Worm (Caenorhabditis elegans) whole organism, late embryonic: ENCODE measurements around the gene Y48E1C.4.

Source experiments
- K09A11.1 ChIP-seq: sonication (generic microtip); optimal IDR thresholded peaks from 2 replicates; lab custom pipeline; 2017; ENCODE audit warnings: antibody characterized with exemption, mild to moderate bottlenecking, missing genetic modification characterization, missing compliant biosample characterization; ENCODE audit not compliant: insufficient read depth
- Y22D7AL.16 ChIP-seq: sonication (generic microtip); optimal IDR thresholded peaks from 2 replicates; lab custom pipeline; 2016; ENCODE audit warnings: missing genetic modification characterization, missing compliant biosample characterization
- ahr-1 ChIP-seq: sonication (generic microtip); optimal IDR thresholded peaks from 2 replicates; lab custom pipeline; 2016; ENCODE audit warnings: missing genetic modification characterization, missing compliant biosample characterization
- ama-1 ChIP-seq: fragments of 150-350 bp; optimal IDR thresholded peaks from 2 replicates; lab custom pipeline; 2014
- ceh-18 ChIP-seq: sonication (generic microtip); optimal IDR thresholded peaks from 2 replicates; lab custom pipeline; 2016; ENCODE audit warnings: missing genetic modification characterization, missing compliant biosample characterization
- ceh-2 ChIP-seq: sonication (generic microtip); optimal IDR thresholded peaks from 2 replicates; lab custom pipeline; 2016; ENCODE audit warnings: missing genotype, missing genetic modification characterization, missing compliant biosample characterization
- ceh-22 ChIP-seq: sonication (generic microtip); optimal IDR thresholded peaks from 2 replicates; lab custom pipeline; 2017; ENCODE audit warnings: missing biosample characterization, missing genetic modification characterization
- ceh-24 ChIP-seq: sonication (generic microtip); optimal IDR thresholded peaks from 2 replicates; lab custom pipeline; 2016; ENCODE audit warnings: mild to moderate bottlenecking, missing genetic modification characterization, missing compliant biosample characterization
- ceh-30 ChIP-seq: fragments of 150-350 bp; optimal IDR thresholded peaks from 2 replicates; lab custom pipeline; 2014; ENCODE audit warnings: missing biosample characterization, missing genetic modification characterization
- ceh-31 ChIP-seq: sonication (generic microtip); optimal IDR thresholded peaks from 2 replicates; lab custom pipeline; 2016; ENCODE audit warnings: missing genetic modification characterization, missing compliant biosample characterization
- ceh-34 ChIP-seq: sonication (generic microtip); optimal IDR thresholded peaks from 2 replicates; lab custom pipeline; 2016; ENCODE audit warnings: mild to moderate bottlenecking, missing genetic modification characterization, missing compliant biosample characterization
- ceh-6 ChIP-seq: fragments of 200-800 bp; sonication (Bioruptor generic); optimal IDR thresholded peaks from 2 replicates; lab custom pipeline; 2018; ENCODE audit warnings: mild to moderate bottlenecking, missing genetic modification characterization, missing compliant biosample characterization
- ceh-9 ChIP-seq: sonication (generic microtip); optimal IDR thresholded peaks from 2 replicates; lab custom pipeline; 2016; ENCODE audit warnings: mild to moderate bottlenecking, missing genetic modification characterization, inconsistent platforms, missing compliant biosample characterization
- che-1 ChIP-seq: sonication (generic microtip); optimal IDR thresholded peaks from 2 replicates; lab custom pipeline; 2016; ENCODE audit warnings: mild to moderate bottlenecking, missing genetic modification characterization, missing compliant biosample characterization
- elt-4 ChIP-seq: sonication (generic microtip); optimal IDR thresholded peaks from 2 replicates; lab custom pipeline; 2016; ENCODE audit warnings: missing genetic modification characterization, missing compliant biosample characterization
- ets-4 ChIP-seq: sonication (generic microtip); optimal IDR thresholded peaks from 2 replicates; lab custom pipeline; 2016; ENCODE audit warnings: missing genetic modification characterization, missing compliant biosample characterization
- fax-1 ChIP-seq: sonication (generic microtip); optimal IDR thresholded peaks from 2 replicates; lab custom pipeline; 2016; ENCODE audit warnings: missing genotype, missing genetic modification characterization, missing compliant biosample characterization
- fkh-10 ChIP-seq: fragments of 150-350 bp; optimal IDR thresholded peaks from 2 replicates; lab custom pipeline; 2014; ENCODE audit warnings: missing biosample characterization, missing genetic modification reagents, missing genetic modification characterization
- fkh-6 ChIP-seq: sonication (generic microtip); optimal IDR thresholded peaks from 2 replicates; lab custom pipeline; 2016; ENCODE audit warnings: missing genetic modification characterization, missing compliant biosample characterization
- gmeb-2 ChIP-seq: sonication (generic microtip); optimal IDR thresholded peaks from 2 replicates; lab custom pipeline; 2016; ENCODE audit warnings: missing genetic modification characterization, inconsistent platforms, missing compliant biosample characterization
- hlh-15 ChIP-seq: sonication (generic microtip); optimal IDR thresholded peaks from 2 replicates; lab custom pipeline; 2016; ENCODE audit warnings: missing genetic modification characterization, missing compliant biosample characterization
- lin-11 ChIP-seq: fragments of 200-800 bp; sonication (Bioruptor generic); optimal IDR thresholded peaks from 2 replicates; lab custom pipeline; 2018; ENCODE audit warnings: mild to moderate bottlenecking, missing genetic modification characterization, missing compliant biosample characterization
- mec-3 ChIP-seq: sonication (generic microtip); optimal IDR thresholded peaks from 2 replicates; lab custom pipeline; 2016; ENCODE audit warnings: borderline replicate concordance, missing genetic modification characterization, missing compliant biosample characterization
- nhr-11 ChIP-seq: fragments of 150-350 bp; optimal IDR thresholded peaks from 2 replicates; lab custom pipeline; 2014; ENCODE audit warnings: missing biosample characterization, missing genetic modification characterization
- nhr-232 ChIP-seq: sonication (generic microtip); optimal IDR thresholded peaks from 2 replicates; lab custom pipeline; 2016; ENCODE audit warnings: missing genetic modification characterization, missing compliant biosample characterization
- pag-3 ChIP-seq: sonication (generic microtip); optimal IDR thresholded peaks from 2 replicates; lab custom pipeline; 2016; ENCODE audit warnings: missing compliant biosample characterization, missing genetic modification characterization, borderline replicate concordance
- pat-9 ChIP-seq: fragments of 200-800 bp; sonication (Bioruptor generic); optimal IDR thresholded peaks from 2 replicates; lab custom pipeline; 2018; ENCODE audit warnings: mild to moderate bottlenecking, missing genetic modification characterization, moderate library complexity, missing compliant biosample characterization
- pha-2 ChIP-seq: sonication (generic microtip); optimal IDR thresholded peaks from 2 replicates; lab custom pipeline; 2017; ENCODE audit warnings: mild to moderate bottlenecking, missing genetic modification characterization, missing compliant biosample characterization
- pha-4 ChIP-seq: fragments of 150-350 bp; optimal IDR thresholded peaks from 2 replicates; lab custom pipeline; 2018; ENCODE audit warnings: missing biosample characterization, missing genetic modification reagents, missing genetic modification characterization
- pqm-1 ChIP-seq: sonication (generic microtip); optimal IDR thresholded peaks from 2 replicates; lab custom pipeline; 2016; ENCODE audit warnings: missing genetic modification characterization, missing compliant biosample characterization
- ref-2 ChIP-seq: sonication (generic microtip); optimal IDR thresholded peaks from 2 replicates; lab custom pipeline; 2016; ENCODE audit warnings: missing genetic modification characterization, missing compliant biosample characterization
- sdc-2 ChIP-seq: sonication (generic microtip); optimal IDR thresholded peaks from 2 replicates; lab custom pipeline; 2016; ENCODE audit warnings: missing genotype, missing genetic modification characterization, missing compliant biosample characterization
- sox-4 ChIP-seq: sonication (generic microtip); optimal IDR thresholded peaks from 2 replicates; lab custom pipeline; 2017; ENCODE audit warnings: mild to moderate bottlenecking, missing genetic modification characterization, inconsistent platforms, missing compliant biosample characterization
- ttx-3 ChIP-seq: sonication (generic microtip); optimal IDR thresholded peaks from 2 replicates; lab custom pipeline; 2016; ENCODE audit warnings: missing genetic modification reagents, missing genetic modification characterization, missing compliant biosample characterization
- unc-86 ChIP-seq: sonication (generic microtip); optimal IDR thresholded peaks from 2 replicates; lab custom pipeline; 2016; ENCODE audit warnings: missing genetic modification characterization, missing compliant biosample characterization
- ztf-16 ChIP-seq: sonication (generic microtip); optimal IDR thresholded peaks from 2 replicates; lab custom pipeline; 2017; ENCODE audit warnings: missing genetic modification characterization, missing compliant biosample characterization

Y48E1C.4 gene

ce11 chrII:13405840-13406239, 30.8 kb downstream of the Y48E1C.4 start, which contains the start of gene efl-2:
TSS of gene efl-2 (plus strand) at chrII:13406140.
- TF ChIP-seq nhr-11 (tag; lab: Kevin White, UChicago): no peak
- no peak for TF ChIP-seq ztf-16 (tag; lab: Kevin White, UChicago)
- TF ChIP-seq pqm-1 (tag; lab: Kevin White, UChicago): no peak
- no peak for TF ChIP-seq gmeb-2 (tag; lab: Kevin White, UChicago)
- no peak for TF ChIP-seq Y22D7AL.16
- TF ChIP-seq hlh-15 (tag; lab: Kevin White, UChicago): no peak
- no peak for TF ChIP-seq nhr-232 (tag; lab: Kevin White, UChicago)
- TF ChIP-seq fkh-10 (GFP tag; lab: Kevin White, UChicago): no peak
- TF ChIP-seq ceh-31: no peak
- no peak for TF ChIP-seq ceh-9
- no peak for TF ChIP-seq mec-3 (tag; lab: Kevin White, UChicago)
- no peak for TF ChIP-seq ceh-22 (tag; lab: Kevin White, UChicago)
- no peak for TF ChIP-seq ama-1 (lab: Kevin White, UChicago)
- no peak for TF ChIP-seq pat-9
- TF ChIP-seq lin-11 (tag; lab: Kevin White, UChicago): no peak
- no peak for TF ChIP-seq ceh-34 (tag; lab: Kevin White, UChicago)
- TF ChIP-seq pha-2 (tag; lab: Kevin White, UChicago): no peak

DNA sequence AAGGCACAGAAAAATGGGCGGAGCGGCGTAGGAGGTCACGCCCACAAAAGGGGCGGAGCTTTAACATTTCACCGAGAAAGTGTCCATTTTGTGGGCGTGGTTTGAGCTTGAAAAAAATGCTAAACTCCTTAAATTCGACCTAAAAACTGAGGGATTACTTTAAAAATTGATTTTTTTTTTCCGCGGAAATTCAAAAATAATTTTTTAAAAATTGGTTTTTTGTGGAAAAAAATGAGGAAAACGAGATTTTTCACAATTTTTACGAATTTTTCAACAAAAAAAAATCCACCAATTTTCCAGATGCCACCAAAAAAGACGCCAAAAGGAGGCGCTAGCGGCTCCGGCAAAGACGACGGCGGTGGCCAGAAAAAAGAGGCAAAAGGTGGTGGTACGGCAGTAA, 33.9 kb downstream of the Y48E1C.4 start, which contains the start of gene pinn-4:
Gene pinn-4 (plus strand): TSS at position 301 of the 400 bp plus-strand sequence.
- no peak for TF ChIP-seq ceh-6
- no peak for TF ChIP-seq Y22D7AL.16
- TF ChIP-seq ets-4 (tag; lab: Kevin White, UChicago): no peak
- no peak for TF ChIP-seq ceh-24 (tag; lab: Kevin White, UChicago)
- no peak for TF ChIP-seq K09A11.1 (tag; lab: Kevin White, UChicago)
- no peak for TF ChIP-seq unc-86 (tag; lab: Kevin White, UChicago)
- TF ChIP-seq sox-4 (tag; lab: Kevin White, UChicago): no peak
- no peak for TF ChIP-seq fkh-10 (GFP tag; lab: Kevin White, UChicago)
- no peak for TF ChIP-seq ceh-9
- no peak for TF ChIP-seq ttx-3 (tag; lab: Kevin White, UChicago)
- TF ChIP-seq pag-3 (tag; lab: Kevin White, UChicago): no peak
- no peak for TF ChIP-seq ahr-1 (tag; lab: Kevin White, UChicago)
- no peak for TF ChIP-seq elt-4 (tag; lab: Kevin White, UChicago)
- TF ChIP-seq fax-1 (tag; lab: Kevin White, UChicago): no peak
- no peak for TF ChIP-seq pha-4 (tag; lab: Kevin White, UChicago)
- no peak for TF ChIP-seq ceh-18 (tag; lab: Kevin White, UChicago)
- TF ChIP-seq ceh-30 (tag; lab: Kevin White, UChicago): no peak
- no peak for TF ChIP-seq mec-3 (tag; lab: Kevin White, UChicago)

DNA sequence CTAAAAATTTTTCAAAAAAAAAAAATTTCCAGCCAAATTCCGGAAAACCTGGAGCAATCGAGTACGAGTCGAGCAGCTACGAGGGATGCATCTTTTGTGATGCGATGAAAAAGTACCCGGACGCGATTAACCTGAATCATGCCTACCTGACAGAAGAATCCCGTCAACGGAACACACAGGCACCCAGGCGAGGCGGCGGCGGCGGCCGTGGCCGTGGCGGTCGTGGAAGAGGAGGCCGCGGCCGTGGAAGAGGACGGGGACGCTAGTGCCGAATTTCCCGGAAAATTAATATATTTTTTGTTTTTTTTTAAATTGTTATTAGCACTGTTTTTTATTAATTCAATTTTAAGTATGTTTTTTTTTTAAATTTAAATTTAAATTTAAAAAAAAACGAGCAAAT, 35.1 kb downstream of the Y48E1C.4 start:
- TF ChIP-seq ceh-24 (tag; lab: Kevin White, UChicago): no peak
- TF ChIP-seq fkh-6 (tag; lab: Kevin White, UChicago): no peak
- no peak for TF ChIP-seq unc-86 (tag; lab: Kevin White, UChicago)
- TF ChIP-seq ref-2 (tag; lab: Kevin White, UChicago): no peak
- TF ChIP-seq pqm-1 (tag; lab: Kevin White, UChicago): no peak

DNA sequence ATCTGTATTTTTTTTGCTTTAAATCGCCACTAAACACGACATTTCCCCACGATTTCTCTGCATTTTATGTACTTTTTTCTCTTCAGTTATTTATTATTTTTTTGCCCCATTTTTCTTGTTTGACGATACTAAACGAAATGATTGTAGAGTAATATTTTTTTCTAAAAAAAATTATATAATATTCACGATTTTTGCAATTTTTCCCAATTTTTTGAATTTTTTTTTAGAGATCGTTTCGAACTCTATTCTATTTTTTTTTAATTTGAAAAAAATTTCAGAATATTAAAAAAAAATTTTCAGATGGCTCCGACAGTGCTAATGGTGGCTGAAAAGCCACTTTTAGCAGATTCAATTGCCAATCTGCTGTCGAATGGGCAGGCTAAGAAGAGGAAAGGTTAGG, 47.2 kb downstream of the Y48E1C.4 start, which contains the start of gene Y48C3A.14:
Gene Y48C3A.14 (plus strand): TSS at position 301 of the 400 bp plus-strand sequence.
- TF ChIP-seq sdc-2 (tag; lab: Kevin White, UChicago) (no peak), ceh-2 (tag; lab: Kevin White, UChicago) (no peak), che-1 (tag; lab: Kevin White, UChicago) (no peak), pag-3 (tag; lab: Kevin White, UChicago) (no peak), ceh-34 (tag; lab: Kevin White, UChicago) (no peak)
